Fruit fly (Drosophila melanogaster): ENCODE measurements around the gene und.

- TF ChIP-seq EcR (GFP tag; optimal IDR thresholded peaks at IDR 0.05), result no peak
- no peak for TF ChIP-seq CG15710 (tag; optimal IDR thresholded peaks at IDR 0.05)
- TF ChIP-seq CG10348 (GFP tag; IDR thresholded peaks at IDR 0.05), result no peak
- TF ChIP-seq CG32121 (GFP tag; IDR thresholded peaks at IDR 0.05), result no peak
- TF ChIP-seq CG13204 (GFP tag; optimal IDR thresholded peaks at IDR 0.05), result no peak
- peak; percentile 40 for TF ChIP-seq Pif1A (GFP tag; optimal IDR thresholded peaks at IDR 0.05)
- TF ChIP-seq D1 (tag; optimal IDR thresholded peaks at IDR 0.05), result no peak
- TF ChIP-seq CG17806 (tag; optimal IDR thresholded peaks at IDR 0.05), result no peak
- 0 out of 3 replicates have a peak, but pooled peaks have one; percentile 13 for TF ChIP-seq CG4496 (GFP tag; IDR thresholded peaks at IDR 0.05)
- no peak for TF ChIP-seq fd96Ca (GFP tag; IDR thresholded peaks at IDR 0.05)
- TF ChIP-seq rn (GFP tag; IDR thresholded peaks at IDR 0.05), result no peak
- TF ChIP-seq CG34367 (tag; optimal IDR thresholded peaks at IDR 0.05), result peak; percentile 14
- no peak for TF ChIP-seq gl (tag; optimal IDR thresholded peaks at IDR 0.05)
- TF ChIP-seq CG12605 (GFP tag; IDR thresholded peaks at IDR 0.05), result no peak
Measured at dm6 chr2L:9734134-9734533, 29.0 kb upstream of the und start.
